4 fruit fly cellular contexts compared by ENCODE assay signal in the genomic region with DNA sequence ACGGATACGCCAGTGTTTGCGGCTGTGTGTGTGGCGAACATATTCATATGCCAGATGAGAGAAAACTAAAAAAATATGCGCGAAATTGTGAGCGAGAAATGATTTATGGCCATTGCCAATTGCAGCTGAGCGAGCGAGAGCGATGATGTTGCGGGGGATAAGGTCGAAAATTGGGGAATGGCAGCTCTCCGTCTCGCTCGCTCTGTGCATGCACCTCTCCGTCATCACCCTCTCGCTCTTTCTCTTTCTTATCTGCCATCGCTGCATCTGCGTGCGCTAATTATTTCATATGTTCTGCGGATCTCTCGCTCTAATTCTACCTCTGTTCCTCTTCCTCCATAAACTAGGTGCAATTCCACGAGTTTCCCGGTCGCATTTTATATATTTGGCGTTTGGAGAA.
TF ChIP-seq lines count a peak whose summit lies in the region.

No protein-coding gene starts in this region.

- no peak for TF ChIP-seq CTCF in whole organism, embryonic (GFP tag; optimal IDR thresholded peaks at IDR 0.05; lab: Kevin White, UChicago)

TF ChIP-seq in whole organism, embryonic, 481 proteins besides CTCF, POLR2A, EP300 and RAD21 (continues in another document):
- peak; percentile 34 for TF ChIP-seq Nf-YC (tag; optimal IDR thresholded peaks at IDR 0.05; lab: Kevin White, UChicago)
- no peak for TF ChIP-seq Bdp1 (GFP tag; optimal IDR thresholded peaks at IDR 0.05; lab: Kevin White, UChicago)
- peak; percentile 43 for TF ChIP-seq CG11504 (tag; optimal IDR thresholded peaks at IDR 0.05; lab: Kevin White, UChicago)
- no peak for TF ChIP-seq chif (GFP tag; optimal IDR thresholded peaks at IDR 0.05; lab: Kevin White, UChicago)
- TF ChIP-seq Nf-YB (GFP tag; optimal IDR thresholded peaks at IDR 0.05; lab: Kevin White, UChicago), result peak; percentile 25
- TF ChIP-seq CG15479 (GFP tag; optimal IDR thresholded peaks at IDR 0.05; lab: Kevin White, UChicago), result peak; percentile 9
- no peak for TF ChIP-seq CG12104 (GFP tag; optimal IDR thresholded peaks at IDR 0.05; lab: Kevin White, UChicago)
- peak; percentile 47; the same call in 1 of the 2 replicates for TF ChIP-seq crol (GFP tag; IDR thresholded peaks at IDR 0.05; lab: Robert Waterston, UW)
- TF ChIP-seq Taf1 (GFP tag; IDR thresholded peaks at IDR 0.05; lab: Robert Waterston, UW), result no peak
- TF ChIP-seq CG6654 (GFP tag; optimal IDR thresholded peaks at IDR 0.05; lab: Kevin White, UChicago), result no peak
- no peak for TF ChIP-seq CG3726 (GFP tag; IDR thresholded peaks at IDR 0.05; lab: Robert Waterston, UW)
- no peak for TF ChIP-seq Drgx (GFP tag; IDR thresholded peaks at IDR 0.05; lab: Robert Waterston, UW)
- peak; percentile 35 for TF ChIP-seq zen (tag; optimal IDR thresholded peaks at IDR 0.05; lab: Kevin White, UChicago)
- no peak for TF ChIP-seq Fer3 (tag; optimal IDR thresholded peaks at IDR 0.05; lab: Kevin White, UChicago)
- no peak for TF ChIP-seq hth (optimal IDR thresholded peaks at IDR 0.05; lab: Kevin White, UChicago)
- TF ChIP-seq CG10321 (GFP tag; IDR thresholded peaks at IDR 0.05; lab: Robert Waterston, UW), result peak; percentile 77
- TF ChIP-seq CG1832 (GFP tag; optimal IDR thresholded peaks at IDR 0.05; lab: Kevin White, UChicago), result peak; percentile 65
- TF ChIP-seq slou (GFP tag; optimal IDR thresholded peaks at IDR 0.05; lab: Kevin White, UChicago), result no peak
- TF ChIP-seq CG34376 (GFP tag; optimal IDR thresholded peaks at IDR 0.05; lab: Kevin White, UChicago), result no peak
- 0 out of 3 replicates have a peak, but pooled peaks have one; percentile 28 for TF ChIP-seq CG11456 (GFP tag; IDR thresholded peaks at IDR 0.05; lab: Robert Waterston, UW)
- peak; percentile 31 for TF ChIP-seq cad (GFP tag; optimal IDR thresholded peaks at IDR 0.05; lab: Kevin White, UChicago)
- TF ChIP-seq CG3065 (GFP tag; optimal IDR thresholded peaks at IDR 0.05; lab: Kevin White, UChicago), result no peak

TF ChIP-seq in whole organism, prepupa, 60 proteins besides CTCF, POLR2A, EP300 and RAD21:
- TF ChIP-seq CG4318 (GFP tag; optimal IDR thresholded peaks at IDR 0.05; lab: Kevin White, UChicago), result no peak
- peak; percentile 93 for TF ChIP-seq svp (GFP tag; lab: Kevin White, UChicago)
- TF ChIP-seq Ets21C (GFP tag; optimal IDR thresholded peaks at IDR 0.05; lab: Kevin White, UChicago), result no peak
- TF ChIP-seq Ets96B (tag; optimal IDR thresholded peaks at IDR 0.05; lab: Kevin White, UChicago), result no peak
- TF ChIP-seq CG6792 (GFP tag; optimal IDR thresholded peaks at IDR 0.05; lab: Kevin White, UChicago), result no peak
- no peak for TF ChIP-seq net (GFP tag; optimal IDR thresholded peaks at IDR 0.05; lab: Kevin White, UChicago)
- no peak for TF ChIP-seq Hr4 (GFP tag; optimal IDR thresholded peaks at IDR 0.05; lab: Kevin White, UChicago)
- TF ChIP-seq cyc (GFP tag; optimal IDR thresholded peaks at IDR 0.05; lab: Kevin White, UChicago), result no peak
- no peak for TF ChIP-seq esn (GFP tag; optimal IDR thresholded peaks at IDR 0.05; lab: Kevin White, UChicago)
- 0 out of 3 replicates have a peak, but pooled peaks have one; percentile 20 for TF ChIP-seq eg (GFP tag; IDR thresholded peaks at IDR 0.05; lab: Robert Waterston, UW)
- peak; percentile 31 for TF ChIP-seq Eip78C (GFP tag; lab: Kevin White, UChicago)
- TF ChIP-seq CG6854 (GFP tag; optimal IDR thresholded peaks at IDR 0.05; lab: Kevin White, UChicago), result no peak
- peak in 1 of 2 experiments; percentile 60 for TF ChIP-seq ss (GFP tag; optimal IDR thresholded peaks at IDR 0.05; lab: Kevin White, UChicago)
- TF ChIP-seq Smox (GFP tag; optimal IDR thresholded peaks at IDR 0.05; lab: Kevin White, UChicago), result no peak
- TF ChIP-seq Blimp-1 (GFP tag; optimal IDR thresholded peaks at IDR 0.05; lab: Kevin White, UChicago), result no peak
- TF ChIP-seq Gug (GFP tag; IDR thresholded peaks at IDR 0.05; lab: Robert Waterston, UW), result no peak
- no peak for TF ChIP-seq fd59A (GFP tag; optimal IDR thresholded peaks at IDR 0.05; lab: Kevin White, UChicago)
- TF ChIP-seq CG6276 (GFP tag; optimal IDR thresholded peaks at IDR 0.05; lab: Kevin White, UChicago), result no peak
- no peak for TF ChIP-seq achi (GFP tag; optimal IDR thresholded peaks at IDR 0.05; lab: Kevin White, UChicago)
- TF ChIP-seq Eip75B (GFP tag; optimal IDR thresholded peaks at IDR 0.05; lab: Kevin White, UChicago), result no peak
TF ChIP-seq in whole organism, prepupa: peak in this region for 4.

TF ChIP-seq in whole organism, pupa, 21 proteins besides CTCF, POLR2A, EP300 and RAD21:
- TF ChIP-seq CG4496 (GFP tag; IDR thresholded peaks at IDR 0.05; lab: Robert Waterston, UW) (peak; percentile 51; the same call in 1 of the 3 replicates), CG17806 (tag; optimal IDR thresholded peaks at IDR 0.05; lab: Kevin White, UChicago) (no peak), CG34367 (tag; optimal IDR thresholded peaks at IDR 0.05; lab: Kevin White, UChicago) (no peak), CG13204 (GFP tag; optimal IDR thresholded peaks at IDR 0.05; lab: Kevin White, UChicago) (peak; percentile 9), CG15710 (tag; optimal IDR thresholded peaks at IDR 0.05; lab: Kevin White, UChicago) (no peak), CG8159 (tag; optimal IDR thresholded peaks at IDR 0.05; lab: Kevin White, UChicago) (no peak), fd96Ca (GFP tag; IDR thresholded peaks at IDR 0.05; lab: Robert Waterston, UW) (0 out of 3 replicates have a peak, but pooled peaks have one; percentile 27), CG10348 (GFP tag; IDR thresholded peaks at IDR 0.05; lab: Robert Waterston, UW) (no peak), CG32121 (GFP tag; IDR thresholded peaks at IDR 0.05; lab: Robert Waterston, UW) (peak; percentile 16; the same call in 1 of the 2 replicates), gl (tag; optimal IDR thresholded peaks at IDR 0.05; lab: Kevin White, UChicago) (no peak)

TF ChIP-seq in whole organism, wandering third instar larva, 38 proteins besides CTCF, POLR2A, EP300 and RAD21:
- no peak for TF ChIP-seq dl (GFP tag; optimal IDR thresholded peaks at IDR 0.05; lab: Kevin White, UChicago; ENCODE audit: insufficient read depth in 1 of 2, partially characterized antibody in 2 of 2)
- TF ChIP-seq sage (GFP tag; optimal IDR thresholded peaks at IDR 0.05; lab: Kevin White, UChicago), result no peak
- TF ChIP-seq Myc (optimal IDR thresholded peaks at IDR 0.05; lab: Kevin White, UChicago), result no peak
- TF ChIP-seq Vsx2 (GFP tag; optimal IDR thresholded peaks at IDR 0.05; lab: Kevin White, UChicago; ENCODE audit: partially characterized antibody), result peak; percentile 45
- peak; percentile 30 for TF ChIP-seq psq (GFP tag; optimal IDR thresholded peaks at IDR 0.05; lab: Kevin White, UChicago)
